Worm (Caenorhabditis elegans) whole organism, mixed stage, embryonic: Measurements from ENCODE around the gene nspd-3.

Source experiments
- blmp-1 ChIP-seq: fragments of 150-350 bp; optimal IDR thresholded peaks from 2 replicates; lab custom pipeline; 2014; ENCODE audit warnings: missing biosample characterization, missing genetic modification characterization
- ces-1 ChIP-seq: fragments of 150-350 bp; optimal IDR thresholded peaks from 2 replicates; lab custom pipeline; 2014; ENCODE audit warnings: missing biosample characterization, missing genetic modification reagents, missing genetic modification characterization

- TF ChIP-seq blmp-1 (tag; lab: Kevin White, UChicago): no peak
- no peak for TF ChIP-seq ces-1
These were observed 23.8 kb upstream of the nspd-3 start, which contains the start of the genes W03F8.6 and mtrf-1L for ce11 chrIV:5186480-5187205.
